Worm (Caenorhabditis elegans): ENCODE data around the gene sru-27.

ce11 chrV:1532455-1532854 is 33.2 kb downstream of the sru-27 start:
- TF ChIP-seq syd-9 (tag; optimal IDR thresholded peaks at IDR 0.05) (no peak), tbx-2 (tag; optimal IDR thresholded peaks at IDR 0.05) (no peak), pha-4 (tag; optimal IDR thresholded peaks at IDR 0.05) (no peak), F13H6.1 (tag; optimal IDR thresholded peaks at IDR 0.05) (no peak), ama-1 (optimal IDR thresholded peaks at IDR 0.05) (no peak), ceh-30 (tag; optimal IDR thresholded peaks at IDR 0.05) (no peak)
